Fruit fly (Drosophila melanogaster) whole organism, prepupa: Measurements from ENCODE around the gene CG1503.

ENCODE experiments used
- CG6276 ChIP-seq: fragments of 200-800 bp; sonication (Bioruptor generic); optimal IDR thresholded peaks from 2 replicates; lab custom pipeline; 2017; ENCODE audit warnings: missing biosample characterization, mild to moderate bottlenecking, missing genetic modification characterization
- CG8119 ChIP-seq: fragments of 200-800 bp; sonication (Bioruptor generic); IDR thresholded peaks from 3 replicates; pipeline ENCODE4 v1.3.6; 2022; ENCODE audit warnings: missing biosample characterization, missing genetic modification characterization
- CG8319 ChIP-seq: fragments of 200-800 bp; sonication (Bioruptor generic); optimal IDR thresholded peaks from 3 replicates; lab custom pipeline; 2016; ENCODE audit warnings: missing biosample characterization, missing genetic modification characterization
- Gug ChIP-seq: fragments of 200-800 bp; sonication (Bioruptor generic); IDR thresholded peaks from 2 replicates; pipeline ENCODE4 v1.3.6; 2022; ENCODE audit warnings: missing biosample characterization, missing genetic modification characterization
- Sox102F ChIP-seq: fragments of 200-800 bp; sonication (Bioruptor generic); optimal IDR thresholded peaks from 2 replicates; lab custom pipeline; 2016; ENCODE audit warnings: missing biosample characterization, mild to moderate bottlenecking, missing genetic modification characterization
- acj6 ChIP-seq: fragments of 200-800 bp; sonication (Bioruptor generic); optimal IDR thresholded peaks from 3 replicates; lab custom pipeline; 2016; ENCODE audit warnings: missing biosample characterization, missing genetic modification characterization
- fd59A ChIP-seq: fragments of 200-800 bp; sonication (Bioruptor generic); optimal IDR thresholded peaks from 2 replicates; lab custom pipeline; 2017; ENCODE audit warnings: missing biosample characterization, mild to moderate bottlenecking, missing genetic modification characterization, missing genetic modification reagents

dm6 chrX:21071693-21072357 lies 34.3 kb downstream of the CG1503 start:
- TF ChIP-seq Sox102F (GFP tag; lab: Kevin White, UChicago) (no peak), CG6276 (peak; percentile 24), CG8319 (GFP tag; lab: Kevin White, UChicago) (no peak), fd59A (GFP tag; lab: Kevin White, UChicago) (no peak), acj6 (GFP tag; lab: Kevin White, UChicago) (no peak), CG8119 (GFP tag; lab: Robert Waterston, UW) (0 out of 3 replicates have a peak, but pooled peaks have one; percentile 19), Gug (GFP tag; lab: Robert Waterston, UW) (no peak)
